Worm (Caenorhabditis elegans): ENCODE results near the gene C04C3.14.

C04C3.14 gene

DNA sequence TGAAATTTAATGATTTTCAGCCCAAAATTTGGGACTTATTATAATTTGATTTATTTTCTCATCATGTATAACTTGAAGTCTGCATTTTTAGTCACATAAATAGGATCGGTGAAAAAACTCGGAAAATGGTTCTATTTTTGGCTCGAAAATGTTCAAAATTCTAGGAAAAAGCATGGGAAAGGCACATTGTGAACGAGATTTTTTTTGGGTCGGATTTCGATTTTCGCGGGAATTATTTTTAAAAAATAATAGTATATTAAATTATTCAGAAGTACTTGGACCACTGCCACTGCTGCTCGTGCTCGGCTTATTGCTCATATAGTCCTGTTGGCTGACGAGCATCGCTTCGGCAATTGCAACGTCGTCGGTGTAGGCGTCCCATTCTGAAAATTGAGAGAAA is 22.3 kb upstream of the C04C3.14 start:
- no peak for TF ChIP-seq hnd-1 (tag; optimal IDR thresholded peaks at IDR 0.05)
- no peak for TF ChIP-seq B0310.2 (tag; optimal IDR thresholded peaks at IDR 0.05)
- TF ChIP-seq tbx-37 (GFP tag; conservative IDR thresholded peaks at IDR 0.05): no peak
- TF ChIP-seq ceh-13 (GFP tag; optimal IDR thresholded peaks at IDR 0.05): no peak
- no peak for TF ChIP-seq pes-1 (GFP tag; IDR thresholded peaks at IDR 0.05)
- TF ChIP-seq hmbx-1 (tag; optimal IDR thresholded peaks at IDR 0.05): no peak
- no peak for TF ChIP-seq aly-1 (tag; optimal IDR thresholded peaks at IDR 0.05)
- no peak for TF ChIP-seq hmg-4 (GFP tag; optimal IDR thresholded peaks at IDR 0.05)
- TF ChIP-seq tbx-11 (GFP tag; IDR thresholded peaks at IDR 0.05): no peak
- no peak for TF ChIP-seq sea-1 (GFP tag; conservative IDR thresholded peaks at IDR 0.05)
- no peak for TF ChIP-seq F13C5.2 (tag; optimal IDR thresholded peaks at IDR 0.05)
- no peak for TF ChIP-seq ama-1 (optimal IDR thresholded peaks at IDR 0.05)
- no peak for TF ChIP-seq ceh-36 (tag; optimal IDR thresholded peaks at IDR 0.05)
- no peak for TF ChIP-seq tra-4 (tag; optimal IDR thresholded peaks at IDR 0.05)
- TF ChIP-seq flt-1 (GFP tag; IDR thresholded peaks at IDR 0.05): no peak

DNA sequence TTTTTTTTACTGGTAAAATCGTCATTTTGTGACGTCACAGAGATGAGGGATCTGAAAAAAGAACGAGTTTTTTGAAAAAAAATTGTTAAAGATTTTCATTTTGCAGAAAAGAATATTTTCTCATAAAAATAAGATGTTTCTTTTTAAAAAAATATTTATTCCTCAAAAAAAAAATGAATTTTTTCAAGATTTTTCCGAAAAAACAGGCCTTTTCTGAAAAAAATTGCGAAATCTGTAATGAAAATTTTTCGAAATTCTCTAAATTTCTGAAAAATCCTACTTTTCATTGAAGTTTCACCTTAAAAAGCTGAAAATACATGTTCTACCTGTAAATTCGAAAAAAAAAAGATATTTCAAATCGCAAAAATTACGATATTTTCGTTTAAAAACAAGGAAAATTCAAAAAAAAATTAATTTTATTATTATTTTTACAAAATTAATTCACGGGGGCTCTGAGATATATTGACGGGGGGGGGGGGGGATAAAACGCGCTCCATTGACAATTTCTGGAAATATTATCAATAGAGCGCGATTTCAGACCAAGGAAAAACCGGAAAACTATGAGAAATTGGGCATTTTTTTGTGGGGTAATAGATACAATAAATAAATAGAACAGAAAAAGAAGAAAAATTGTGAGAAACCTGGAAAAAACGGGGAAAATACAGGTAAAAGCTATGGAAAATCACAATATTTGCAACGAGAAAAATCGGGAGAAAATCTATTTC is 17.4 kb upstream of the C04C3.14 start, which contains the start of gene otub-4:
Gene otub-4, minus strand, starts transcription at position 51 of the 725 bp plus-strand sequence.
- TF ChIP-seq tbx-37 (GFP tag; conservative IDR thresholded peaks at IDR 0.05): no peak
- no peak for TF ChIP-seq ets-7 (tag; optimal IDR thresholded peaks at IDR 0.05)
- TF ChIP-seq B0310.2 (tag; optimal IDR thresholded peaks at IDR 0.05): no peak
- no peak for TF ChIP-seq aly-1 (tag; optimal IDR thresholded peaks at IDR 0.05)
- no peak for TF ChIP-seq hmg-4 (GFP tag; optimal IDR thresholded peaks at IDR 0.05)
- no peak for TF ChIP-seq scrt-1 (GFP tag; IDR thresholded peaks at IDR 0.05)
- no peak for TF ChIP-seq F13C5.2 (tag; optimal IDR thresholded peaks at IDR 0.05)

DNA sequence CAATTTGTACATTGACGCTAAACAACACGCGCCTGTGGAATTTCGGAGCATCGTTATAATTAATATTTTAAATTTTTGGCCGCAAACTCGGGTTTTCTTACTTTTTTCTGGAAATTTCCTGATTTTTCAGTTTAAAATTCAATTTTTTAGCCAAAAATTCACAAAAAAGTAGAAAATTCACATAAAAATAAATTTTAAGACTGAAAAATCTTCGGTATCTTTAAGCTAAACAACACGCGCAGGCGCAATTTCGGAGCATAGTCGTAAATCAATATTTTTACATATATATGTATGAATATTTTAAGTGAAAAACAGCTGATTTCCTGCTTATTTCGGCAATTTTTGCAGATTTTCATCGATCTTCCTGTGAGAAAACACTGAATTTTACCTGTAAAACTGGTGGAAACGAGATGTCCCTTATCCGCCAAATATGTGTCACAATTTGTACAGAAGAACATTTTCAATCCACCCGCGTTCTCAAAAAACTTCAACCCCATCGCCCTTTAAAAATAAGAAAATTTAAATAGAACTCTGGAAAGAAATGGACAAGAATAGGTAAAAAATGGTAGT is 13.3 kb upstream of the C04C3.14 start, which contains the start of gene B0546.3:
Gene B0546.3, minus strand, starts transcription at position 504 of the 570 bp plus-strand sequence.
- TF ChIP-seq flt-1 (GFP tag; IDR thresholded peaks at IDR 0.05) (no peak), scrt-1 (GFP tag; IDR thresholded peaks at IDR 0.05) (no peak), F13C5.2 (tag; optimal IDR thresholded peaks at IDR 0.05) (no peak), sea-1 (GFP tag; conservative IDR thresholded peaks at IDR 0.05) (no peak)

DNA sequence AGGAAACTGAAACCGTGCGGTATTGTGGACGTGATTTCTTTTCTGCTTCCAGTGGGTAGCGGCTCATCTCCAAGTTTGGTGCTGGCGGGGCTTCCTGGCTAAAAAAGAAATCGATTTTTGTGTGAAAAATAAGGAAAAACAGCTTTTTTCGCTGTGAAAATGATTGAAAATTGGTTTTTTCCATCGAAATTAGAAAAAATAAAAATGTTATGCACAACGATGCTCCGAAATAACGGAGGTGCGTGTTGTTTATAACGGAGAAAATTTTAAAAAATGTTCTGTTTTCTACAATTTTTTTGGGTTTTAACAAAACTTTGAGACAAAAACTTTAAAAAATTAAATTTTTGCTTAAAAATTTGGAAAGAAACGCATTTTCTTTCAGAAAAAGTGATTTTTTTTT is 12.5 kb upstream of the C04C3.14 start:
- no peak for TF ChIP-seq B0310.2 (tag; optimal IDR thresholded peaks at IDR 0.05)
- no peak for TF ChIP-seq aly-1 (tag; optimal IDR thresholded peaks at IDR 0.05)
- no peak for TF ChIP-seq ama-1 (optimal IDR thresholded peaks at IDR 0.05)
- TF ChIP-seq ceh-13 (GFP tag; optimal IDR thresholded peaks at IDR 0.05): no peak
- no peak for TF ChIP-seq tra-4 (tag; optimal IDR thresholded peaks at IDR 0.05)
- TF ChIP-seq hnd-1 (tag; optimal IDR thresholded peaks at IDR 0.05): no peak
- no peak for TF ChIP-seq tbx-11 (GFP tag; IDR thresholded peaks at IDR 0.05)
- TF ChIP-seq pes-1 (GFP tag; IDR thresholded peaks at IDR 0.05): no peak
- no peak for TF ChIP-seq hmbx-1 (tag; optimal IDR thresholded peaks at IDR 0.05)
- TF ChIP-seq ets-7 (tag; optimal IDR thresholded peaks at IDR 0.05): no peak
- no peak for TF ChIP-seq scrt-1 (GFP tag; IDR thresholded peaks at IDR 0.05)
- TF ChIP-seq tbx-37 (GFP tag; conservative IDR thresholded peaks at IDR 0.05): no peak
- TF ChIP-seq ceh-36 (tag; optimal IDR thresholded peaks at IDR 0.05): no peak

DNA sequence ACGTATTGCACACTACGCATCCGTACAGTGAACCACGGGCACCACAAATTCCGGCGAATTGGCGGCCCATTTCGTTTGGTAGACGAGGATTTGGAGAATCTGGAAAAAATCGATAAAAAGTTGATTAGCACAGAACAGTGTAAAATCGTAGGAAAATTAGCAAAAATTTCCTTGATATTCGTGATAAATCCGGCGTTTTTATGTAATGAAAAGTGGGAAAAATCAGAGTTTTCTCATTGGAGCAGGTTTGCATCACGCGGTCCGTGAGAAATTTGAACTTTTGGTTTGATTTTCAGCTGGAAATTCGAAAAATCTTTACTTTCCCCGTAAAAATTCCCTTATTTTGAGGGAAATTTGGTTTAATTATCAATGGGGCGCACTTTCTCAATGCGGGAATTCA is 11.6 kb upstream of the C04C3.14 start, which contains the start of gene B0546.4:
Gene B0546.4, minus strand, starts transcription at position 101 of the 400 bp plus-strand sequence.
- no peak for TF ChIP-seq pes-1 (GFP tag; IDR thresholded peaks at IDR 0.05)
- no peak for TF ChIP-seq hmbx-1 (tag; optimal IDR thresholded peaks at IDR 0.05)
- no peak for TF ChIP-seq sea-1 (GFP tag; conservative IDR thresholded peaks at IDR 0.05)
- no peak for TF ChIP-seq aly-1 (tag; optimal IDR thresholded peaks at IDR 0.05)
- no peak for TF ChIP-seq hmg-4 (GFP tag; optimal IDR thresholded peaks at IDR 0.05)
- no peak for TF ChIP-seq ceh-36 (tag; optimal IDR thresholded peaks at IDR 0.05)
- TF ChIP-seq B0310.2 (tag; optimal IDR thresholded peaks at IDR 0.05): no peak
- no peak for TF ChIP-seq scrt-1 (GFP tag; IDR thresholded peaks at IDR 0.05)
- TF ChIP-seq ama-1 (optimal IDR thresholded peaks at IDR 0.05): no peak
- TF ChIP-seq ceh-13 (GFP tag; optimal IDR thresholded peaks at IDR 0.05): no peak
- TF ChIP-seq hnd-1 (tag; optimal IDR thresholded peaks at IDR 0.05): no peak
- no peak for TF ChIP-seq tbx-11 (GFP tag; IDR thresholded peaks at IDR 0.05)
- TF ChIP-seq ets-7 (tag; optimal IDR thresholded peaks at IDR 0.05): no peak
- TF ChIP-seq tra-4 (tag; optimal IDR thresholded peaks at IDR 0.05): no peak

DNA sequence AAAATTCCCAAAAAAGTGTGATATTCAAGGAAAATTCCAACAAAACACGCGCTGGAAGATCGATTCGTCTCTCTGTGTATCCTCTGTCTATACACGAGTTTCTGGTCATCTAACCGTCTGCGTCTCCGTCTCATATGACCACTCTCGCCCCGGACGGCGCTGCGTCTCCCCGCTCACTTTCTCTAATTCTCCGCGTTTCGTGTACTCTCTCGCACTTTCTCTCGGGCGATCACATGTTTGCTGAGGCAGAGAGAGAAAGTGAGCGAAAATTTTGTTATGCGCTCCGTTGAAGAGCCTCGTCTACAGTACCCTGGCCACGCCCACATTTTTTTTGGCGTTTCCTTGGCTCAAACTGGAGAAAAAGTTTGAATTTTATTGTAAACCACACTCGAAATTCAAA is 11.1 kb upstream of the C04C3.14 start:
- TF ChIP-seq B0310.2 (tag; optimal IDR thresholded peaks at IDR 0.05) (no peak), hmg-4 (GFP tag; optimal IDR thresholded peaks at IDR 0.05) (peak; percentile 19), ceh-36 (tag; optimal IDR thresholded peaks at IDR 0.05) (no peak), ets-7 (tag; optimal IDR thresholded peaks at IDR 0.05) (no peak), tra-4 (tag; optimal IDR thresholded peaks at IDR 0.05) (no peak)

DNA sequence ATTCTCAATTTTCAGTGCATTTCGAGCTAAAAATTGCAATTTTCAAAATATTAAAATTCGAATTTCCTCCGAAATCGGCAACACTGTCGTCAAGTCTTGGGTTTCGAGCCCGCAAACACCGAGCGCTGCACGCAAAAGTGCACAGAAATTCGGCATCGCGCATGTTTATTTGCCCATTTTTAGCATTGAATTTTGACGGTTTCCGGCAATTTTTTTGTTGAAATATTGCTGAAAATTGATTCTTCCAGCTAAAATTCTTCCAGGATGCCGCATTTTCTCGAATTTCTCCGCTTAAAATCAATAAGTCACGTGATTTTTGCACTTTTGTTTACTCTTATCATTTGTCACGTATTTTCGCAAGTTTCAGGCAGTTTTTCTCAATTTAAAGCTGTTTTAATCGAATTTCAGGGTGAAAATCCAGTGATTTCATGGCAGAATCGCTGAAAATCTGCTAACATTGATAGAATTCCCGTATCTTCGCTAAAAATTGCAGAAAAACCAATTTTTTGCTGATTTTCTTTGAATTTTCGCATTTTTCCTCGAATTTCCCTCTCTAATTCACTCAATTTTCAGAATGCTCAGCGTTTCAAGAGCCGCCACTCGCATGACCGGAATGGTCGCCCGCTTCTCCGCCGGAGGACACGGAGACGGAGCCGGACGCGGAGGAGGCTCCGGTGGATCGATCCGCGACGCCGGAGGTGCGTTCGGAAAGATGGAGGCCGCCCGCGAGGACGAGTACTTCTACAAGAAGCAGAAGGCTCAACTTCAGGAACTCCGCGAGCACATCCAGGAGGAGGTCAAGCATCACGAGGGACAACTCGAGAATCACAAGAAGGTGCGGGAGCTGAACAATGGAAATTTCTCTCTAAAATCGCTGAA is 10.1 kb upstream of the C04C3.14 start, which contains the start of gene mai-2:
Gene mai-2, plus strand, starts transcription at position 574 of the 879 bp plus-strand sequence.
- TF ChIP-seq ceh-13 (GFP tag; optimal IDR thresholded peaks at IDR 0.05) (no peak), sea-1 (GFP tag; conservative IDR thresholded peaks at IDR 0.05) (no peak), hnd-1 (tag; optimal IDR thresholded peaks at IDR 0.05) (no peak), tbx-37 (GFP tag; conservative IDR thresholded peaks at IDR 0.05) (no peak), tra-4 (tag; optimal IDR thresholded peaks at IDR 0.05) (no peak), flt-1 (GFP tag; IDR thresholded peaks at IDR 0.05) (no peak), ceh-36 (tag; optimal IDR thresholded peaks at IDR 0.05) (no peak), ets-7 (tag; optimal IDR thresholded peaks at IDR 0.05) (no peak), F13C5.2 (tag; optimal IDR thresholded peaks at IDR 0.05) (no peak), hmbx-1 (tag; optimal IDR thresholded peaks at IDR 0.05) (no peak), hmg-4 (GFP tag; optimal IDR thresholded peaks at IDR 0.05) (no peak)

All from whole organism, early embryonic.